Fruit fly (Drosophila melanogaster) whole organism, embryonic: ENCODE measurements around the gene CG7101.

Experiments
- Abd-B ChIP-seq: fragments of 200-800 bp; sonication (Bioruptor generic); optimal IDR thresholded peaks from 2 replicates; lab custom pipeline; 2018; ENCODE audit warnings: missing biosample characterization, mild to moderate bottlenecking, missing genetic modification characterization, moderate library complexity
- Ada2b ChIP-seq: fragments of 200-800 bp; sonication (Bioruptor generic); IDR thresholded peaks from 2 replicates; pipeline ENCODE4 v1.3.6; 2022; ENCODE audit warnings: missing biosample characterization, missing genetic modification characterization
- Asciz ChIP-seq: fragments of 200-800 bp; sonication (Bioruptor generic); optimal IDR thresholded peaks from 2 replicates; lab custom pipeline; 2017; ENCODE audit warnings: missing biosample characterization, mild to moderate bottlenecking, missing genetic modification characterization, missing genetic modification reagents
- CG1024 ChIP-seq: fragments of 200-800 bp; sonication (Bioruptor generic); IDR thresholded peaks from 2 replicates; pipeline ENCODE4 v1.3.6; 2022; ENCODE audit warnings: missing biosample characterization, missing genetic modification characterization
- CG10462 ChIP-seq: fragments of 200-800 bp; sonication (Bioruptor generic); optimal IDR thresholded peaks from 2 replicates; lab custom pipeline; 2016; ENCODE audit warnings: missing biosample characterization, missing genetic modification characterization
- CG10565 ChIP-seq: fragments of 200-800 bp; sonication (Bioruptor generic); optimal IDR thresholded peaks from 3 replicates; lab custom pipeline; 2016; ENCODE audit warnings: missing biosample characterization, mild to moderate bottlenecking, missing genetic modification characterization
- CG11723 ChIP-seq: fragments of 200-800 bp; sonication (Bioruptor generic); optimal IDR thresholded peaks from 2 replicates; lab custom pipeline; 2017; ENCODE audit warnings: missing biosample characterization, mild to moderate bottlenecking, missing genetic modification characterization
- CG12155 ChIP-seq: fragments of 200-800 bp; sonication (Bioruptor generic); optimal IDR thresholded peaks from 3 replicates; lab custom pipeline; 2016; ENCODE audit warnings: missing biosample characterization, missing genetic modification characterization
- CG12219 ChIP-seq: fragments of 200-800 bp; sonication (Bioruptor generic); optimal IDR thresholded peaks from 3 replicates; lab custom pipeline; 2018; ENCODE audit warnings: missing biosample characterization, mild to moderate bottlenecking, missing genetic modification characterization
- CG15011 ChIP-seq: fragments of 200-800 bp; sonication (Bioruptor generic); optimal IDR thresholded peaks from 3 replicates; lab custom pipeline; 2018; ENCODE audit warnings: missing biosample characterization, mild to moderate bottlenecking, missing genetic modification characterization
- CG15479 ChIP-seq: fragments of 200-800 bp; sonication (Bioruptor generic); optimal IDR thresholded peaks from 3 replicates; lab custom pipeline; 2019; ENCODE audit warnings: missing biosample characterization, mild to moderate bottlenecking, missing genetic modification characterization, moderate library complexity
- CG17359 ChIP-seq: fragments of 200-800 bp; sonication (Bioruptor generic); optimal IDR thresholded peaks from 3 replicates; lab custom pipeline; 2018; ENCODE audit warnings: missing biosample characterization, mild to moderate bottlenecking, missing genetic modification characterization, moderate library complexity
- CG17361 ChIP-seq: fragments of 200-800 bp; sonication (Bioruptor generic); IDR thresholded peaks from 3 replicates; pipeline ENCODE4 v1.3.6; 2022; ENCODE audit warnings: missing biosample characterization, missing genetic modification characterization
- CG2120 ChIP-seq: fragments of 200-800 bp; sonication (Bioruptor generic); optimal IDR thresholded peaks from 3 replicates; lab custom pipeline; 2016; ENCODE audit warnings: missing biosample characterization, missing genetic modification characterization
- CG30020 ChIP-seq: fragments of 200-800 bp; optimal IDR thresholded peaks from 2 replicates; lab custom pipeline; 2019; ENCODE audit warnings: missing biosample characterization, mild to moderate bottlenecking, missing genetic modification characterization, moderate library complexity
- CG32767 ChIP-seq: fragments of 200-800 bp; sonication (Bioruptor generic); IDR thresholded peaks from 2 replicates; pipeline ENCODE4 v1.3.6; 2022; ENCODE audit warnings: missing biosample characterization, missing genetic modification characterization
- CG34376 ChIP-seq: fragments of 200-800 bp; sonication (Bioruptor generic); optimal IDR thresholded peaks from 2 replicates; lab custom pipeline; 2018; ENCODE audit warnings: missing biosample characterization, mild to moderate bottlenecking, missing genetic modification characterization
- CG3838 ChIP-seq: fragments of 200-800 bp; sonication (Bioruptor generic); optimal IDR thresholded peaks from 3 replicates; lab custom pipeline; 2016; ENCODE audit warnings: missing biosample characterization, missing genetic modification characterization
- CG6689 ChIP-seq: fragments of 200-800 bp; sonication (Bioruptor generic); IDR thresholded peaks from 2 replicates; pipeline ENCODE4 v1.3.6; 2022; ENCODE audit warnings: missing biosample characterization, missing genetic modification characterization
- CG6813 ChIP-seq: fragments of 200-800 bp; sonication (Bioruptor generic); optimal IDR thresholded peaks from 2 replicates; lab custom pipeline; 2017; ENCODE audit warnings: missing biosample characterization, missing genetic modification characterization, mild to moderate bottlenecking, moderate library complexity, missing genetic modification reagents
- CG7963 ChIP-seq: fragments of 200-800 bp; sonication (Bioruptor generic); IDR thresholded peaks from 3 replicates; pipeline ENCODE4 v1.3.6; 2022; ENCODE audit warnings: missing biosample characterization, missing genetic modification characterization; ENCODE audit not compliant: partially characterized antibody
- CG7987 ChIP-seq: fragments of 200-800 bp; sonication (Bioruptor generic); optimal IDR thresholded peaks from 2 replicates; lab custom pipeline; 2018; ENCODE audit warnings: missing biosample characterization, mild to moderate bottlenecking, missing genetic modification characterization, moderate library complexity
- CG9437 ChIP-seq: fragments of 200-800 bp; sonication (Bioruptor generic); optimal IDR thresholded peaks from 2 replicates; lab custom pipeline; 2018; ENCODE audit warnings: missing biosample characterization, mild to moderate bottlenecking, missing genetic modification characterization
- Camta ChIP-seq: fragments of 200-800 bp; sonication (Bioruptor generic); optimal IDR thresholded peaks from 2 replicates; lab custom pipeline; 2016; ENCODE audit warnings: missing biosample characterization, missing genetic modification characterization
- Eip74EF ChIP-seq, 2 experiments: fragments of 200-800 bp in 1 of 2; fragments of >200 bp in 1 of 2; sonication (Bioruptor generic) in 1 of 2; optimal IDR thresholded peaks; 2 replicates each; lab custom pipeline; 2017 to 2019; ENCODE audit warnings: missing biosample characterization in 2 of 2, missing genetic modification characterization in 2 of 2, mild to moderate bottlenecking in 1 of 2, moderate library complexity in 1 of 2
- GATAe ChIP-seq: fragments of 200-800 bp; sonication (Bioruptor generic); conservative IDR thresholded peaks from 2 replicates; pipeline ENCODE4 v1.3.6; 2022; ENCODE audit warnings: missing biosample characterization, missing genetic modification characterization
- Gug ChIP-seq: fragments of 200-800 bp; sonication (Bioruptor generic); IDR thresholded peaks from 4 replicates; pipeline ENCODE4 v1.3.6; 2022; ENCODE audit warnings: missing biosample characterization, missing genetic modification characterization
- H15 ChIP-seq: fragments of 200-800 bp; sonication (Bioruptor generic); IDR thresholded peaks from 3 replicates; pipeline ENCODE4 v1.3.6; 2022; ENCODE audit warnings: missing biosample characterization, missing genetic modification characterization
- HHEX ChIP-seq: fragments of 200-800 bp; sonication (Bioruptor generic); optimal IDR thresholded peaks from 3 replicates; lab custom pipeline; 2017; ENCODE audit warnings: missing biosample characterization, mild to moderate bottlenecking, missing genetic modification characterization, missing genetic modification reagents
- Hmx ChIP-seq: fragments of 200-800 bp; sonication (Bioruptor generic); optimal IDR thresholded peaks from 2 replicates; lab custom pipeline; 2016; ENCODE audit warnings: missing biosample characterization, missing genetic modification characterization
- Hr39 ChIP-seq: fragments of >200 bp; optimal IDR thresholded peaks from 2 replicates; lab custom pipeline; 2017
- Kr ChIP-seq: fragments of 200-800 bp; sonication (Bioruptor generic); optimal IDR thresholded peaks from 2 replicates; lab custom pipeline; 2017; ENCODE audit warnings: missing biosample characterization, mild to moderate bottlenecking, missing genetic modification characterization
- Mad ChIP-seq: fragments of 200-800 bp; sonication (Bioruptor generic); optimal IDR thresholded peaks from 2 replicates; lab custom pipeline; 2016; ENCODE audit warnings: missing biosample characterization, missing genetic modification characterization
- NC2α ChIP-seq: fragments of 200-800 bp; sonication (Bioruptor generic); optimal IDR thresholded peaks from 2 replicates; lab custom pipeline; 2016; ENCODE audit warnings: missing biosample characterization, missing genetic modification characterization
- NK7.1 ChIP-seq: fragments of 200-800 bp; sonication (Bioruptor generic); optimal IDR thresholded peaks from 3 replicates; lab custom pipeline; 2016; ENCODE audit warnings: missing biosample characterization, missing genetic modification characterization
- Sin3A ChIP-seq: fragments of >200 bp; optimal IDR thresholded peaks from 2 replicates; lab custom pipeline; 2018
- Ssrp ChIP-seq: fragments of 200-800 bp; sonication (Bioruptor generic); optimal IDR thresholded peaks from 2 replicates; lab custom pipeline; 2018; ENCODE audit warnings: missing biosample characterization, mild to moderate bottlenecking, missing genetic modification characterization, moderate library complexity
- Vsx1 ChIP-seq: fragments of 200-800 bp; sonication (Bioruptor generic); optimal IDR thresholded peaks from 2 replicates; lab custom pipeline; 2017; ENCODE audit warnings: missing biosample characterization, mild to moderate bottlenecking, missing genetic modification characterization, missing genetic modification reagents
- cg ChIP-seq: fragments of 200-800 bp; sonication (Bioruptor generic); optimal IDR thresholded peaks from 3 replicates; lab custom pipeline; 2019; ENCODE audit warnings: missing biosample characterization, mild to moderate bottlenecking, missing genetic modification characterization, moderate library complexity
- dmrt11E ChIP-seq: fragments of 200-800 bp; sonication (Bioruptor generic); optimal IDR thresholded peaks from 3 replicates; lab custom pipeline; 2018; ENCODE audit warnings: missing biosample characterization, mild to moderate bottlenecking, missing genetic modification characterization, moderate library complexity
- eyg ChIP-seq: fragments of 200-800 bp; sonication (Bioruptor generic); optimal IDR thresholded peaks from 3 replicates; lab custom pipeline; 2016; ENCODE audit warnings: missing biosample characterization, missing genetic modification characterization
- gcm ChIP-seq: fragments of 200-800 bp; sonication (Bioruptor generic); optimal IDR thresholded peaks from 2 replicates; lab custom pipeline; 2019; ENCODE audit warnings: missing biosample characterization, mild to moderate bottlenecking, missing genetic modification characterization, moderate library complexity
- grau ChIP-seq: fragments of 200-800 bp; optimal IDR thresholded peaks from 3 replicates; lab custom pipeline; 2019; ENCODE audit warnings: missing biosample characterization, mild to moderate bottlenecking, missing genetic modification characterization, moderate library complexity
- kay ChIP-seq: fragments of 200-800 bp; sonication (Bioruptor generic); optimal IDR thresholded peaks from 2 replicates; lab custom pipeline; 2016; ENCODE audit warnings: missing biosample characterization, missing genetic modification characterization
- mam ChIP-seq: fragments of 200-800 bp; sonication (Bioruptor generic); optimal IDR thresholded peaks from 3 replicates; lab custom pipeline; 2016; ENCODE audit warnings: missing biosample characterization, missing genetic modification characterization
- nom ChIP-seq: fragments of 200-800 bp; sonication (Bioruptor generic); optimal IDR thresholded peaks from 2 replicates; lab custom pipeline; 2017; ENCODE audit warnings: missing biosample characterization, missing genetic modification characterization, mild to moderate bottlenecking, moderate library complexity, missing genetic modification reagents
- phol ChIP-seq: fragments of 200-800 bp; sonication (Bioruptor generic); optimal IDR thresholded peaks from 3 replicates; lab custom pipeline; 2018; ENCODE audit warnings: missing biosample characterization, mild to moderate bottlenecking, missing genetic modification characterization, moderate library complexity
- pita ChIP-seq: fragments of 200-800 bp; sonication (Bioruptor generic); optimal IDR thresholded peaks from 2 replicates; lab custom pipeline; 2017; ENCODE audit warnings: missing biosample characterization, mild to moderate bottlenecking, missing genetic modification characterization
- ro ChIP-seq: fragments of 200-800 bp; sonication (Bioruptor generic); IDR thresholded peaks from 2 replicates; pipeline ENCODE4 v1.3.6; 2022; ENCODE audit warnings: missing biosample characterization, missing genetic modification characterization
- sens-2 ChIP-seq: fragments of 200-800 bp; sonication (Bioruptor generic); IDR thresholded peaks from 2 replicates; pipeline ENCODE4 v1.3.6; 2022; ENCODE audit warnings: missing biosample characterization, missing genetic modification characterization
- usp ChIP-seq: fragments of >200 bp; optimal IDR thresholded peaks from 2 replicates; lab custom pipeline; 2017; ENCODE audit warnings: missing biosample characterization, missing genetic modification characterization
- vnd ChIP-seq: fragments of 200-800 bp; sonication (Bioruptor generic); IDR thresholded peaks from 3 replicates; pipeline ENCODE4 v1.3.6; 2022; ENCODE audit warnings: missing biosample characterization, missing genetic modification characterization; ENCODE audit not compliant: partially characterized antibody

Gene CG7101

dm6 chrX:18857916-18858315, 27.5 kb downstream of the CG7101 start, which contains the start of gene Usp39 (continued):
- TF ChIP-seq CG15011 (GFP tag; lab: Kevin White, UChicago) (no peak), CG30020 (tag; lab: Kevin White, UChicago) (peak; percentile 91), phol (peak; percentile 55), CG9437 (GFP tag; lab: Kevin White, UChicago) (no peak), Vsx1 (GFP tag; lab: Kevin White, UChicago) (no peak), CG11723 (GFP tag; lab: Kevin White, UChicago) (no peak), NC2α (GFP tag; lab: Kevin White, UChicago) (no peak), dmrt11E (peak; percentile 26), grau (tag; lab: Kevin White, UChicago) (peak; percentile 33), CG7987 (no peak), CG12219 (no peak), sens-2 (GFP tag; lab: Robert Waterston, UW) (no peak), cg (GFP tag; lab: Kevin White, UChicago) (no peak), H15 (no peak), eyg (no peak), usp (GFP tag; lab: Kevin White, UChicago) (no peak), CG12155 (GFP tag; lab: Kevin White, UChicago) (peak; percentile 15), Camta (no peak), Ssrp (tag; lab: Kevin White, UChicago) (peak; percentile 29), mam (GFP tag; lab: Kevin White, UChicago) (peak; percentile 22), CG6813 (GFP tag; lab: Kevin White, UChicago) (no peak), GATAe (GFP tag; lab: Robert Waterston, UW) (no peak), CG6689 (GFP tag; lab: Robert Waterston, UW) (no peak), Eip74EF (GFP tag; optimal IDR thresholded peaks at IDR 0.05; lab: Kevin White, UChicago) (no peak), nom (GFP tag; lab: Kevin White, UChicago) (no peak), CG15479 (GFP tag; lab: Kevin White, UChicago) (no peak), CG1024 (GFP tag; lab: Robert Waterston, UW) (peak; percentile 71; the same call in 1 of the 2 replicates), Kr (no peak), gcm (GFP tag; lab: Kevin White, UChicago) (no peak), Gug (no peak), CG10565 (GFP tag; lab: Kevin White, UChicago) (no peak), CG17359 (tag; lab: Kevin White, UChicago) (peak; percentile 6), CG7963 (peak; percentile 69), CG34376 (GFP tag; lab: Kevin White, UChicago) (no peak), Hr39 (no peak), Asciz (no peak), Hmx (no peak), HHEX (no peak), CG3838 (GFP tag; lab: Kevin White, UChicago) (no peak), kay (GFP tag; lab: Kevin White, UChicago) (no peak), CG17361 (GFP tag; lab: Robert Waterston, UW) (peak; percentile 61; the same call in 2 of the 3 replicates), CG10462 (no peak), ro (no peak), CG2120 (GFP tag; lab: Kevin White, UChicago) (peak; percentile 57), Mad (GFP tag; lab: Kevin White, UChicago) (no peak), vnd (GFP tag; lab: Robert Waterston, UW) (peak; percentile 52; the same call in 2 of the 3 replicates), Abd-B (GFP tag; lab: Kevin White, UChicago) (no peak), pita (GFP tag; lab: Kevin White, UChicago) (no peak), NK7.1 (GFP tag; lab: Kevin White, UChicago) (no peak), Sin3A (lab: Kevin White, UChicago) (no peak), Ada2b (GFP tag; lab: Robert Waterston, UW) (no peak), CG32767 (no peak)
